Worm (Caenorhabditis elegans) whole organism, L4/young adult: ENCODE data around the gene Y32F6A.5.

Source experiments
- W03F9.2 ChIP-seq: fragments of 150-350 bp; optimal IDR thresholded peaks from 2 replicates; lab custom pipeline; 2014; ENCODE audit warnings: missing biosample characterization, missing genetic modification characterization
- dao-5 ChIP-seq: sonication (generic microtip); optimal IDR thresholded peaks from 2 replicates; lab custom pipeline; 2016; ENCODE audit warnings: missing genotype, missing genetic modification characterization, moderate library complexity, missing compliant biosample characterization

ce11 chrV:10493150-10493549, 39.7 kb upstream of the Y32F6A.5 start, which contains the start of gene ugt-33:
- no peak for TF ChIP-seq W03F9.2 (tag; lab: Kevin White, UChicago)
- TF ChIP-seq dao-5 (tag; lab: Kevin White, UChicago), result no peak
